Fruit fly (Drosophila melanogaster) whole organism, embryonic: ENCODE data around the gene Nab2.

ENCODE experiments used
- Bgb ChIP-seq: fragments of 200-800 bp; sonication (Bioruptor generic); IDR thresholded peaks from 2 replicates; pipeline ENCODE4 v1.3.6; 2022; ENCODE audit warnings: missing biosample characterization, missing genetic modification characterization; ENCODE audit not compliant: partially characterized antibody
- Bteb2 ChIP-seq: fragments of 200-800 bp; sonication (Bioruptor generic); optimal IDR thresholded peaks from 2 replicates; lab custom pipeline; 2016; ENCODE audit warnings: missing biosample characterization, missing genetic modification characterization
- CG10462 ChIP-seq: fragments of 200-800 bp; sonication (Bioruptor generic); optimal IDR thresholded peaks from 2 replicates; lab custom pipeline; 2016; ENCODE audit warnings: missing biosample characterization, missing genetic modification characterization
- CG14050 ChIP-seq: fragments of 200-800 bp; sonication (Bioruptor generic); IDR thresholded peaks from 3 replicates; pipeline ENCODE4 v1.3.6; 2022; ENCODE audit warnings: missing biosample characterization, missing genetic modification characterization
- CG14710 ChIP-seq: fragments of 200-800 bp; sonication (Bioruptor generic); optimal IDR thresholded peaks from 3 replicates; lab custom pipeline; 2019; ENCODE audit warnings: missing biosample characterization, mild to moderate bottlenecking, missing genetic modification characterization, moderate library complexity
- CG15269 ChIP-seq: fragments of 200-800 bp; sonication (Bioruptor generic); optimal IDR thresholded peaks from 2 replicates; lab custom pipeline; 2018; ENCODE audit warnings: missing biosample characterization, mild to moderate bottlenecking, missing genetic modification characterization, moderate library complexity
- CG15479 ChIP-seq: fragments of 200-800 bp; sonication (Bioruptor generic); optimal IDR thresholded peaks from 3 replicates; lab custom pipeline; 2019; ENCODE audit warnings: missing biosample characterization, mild to moderate bottlenecking, missing genetic modification characterization, moderate library complexity
- CG15514 ChIP-seq: fragments of 200-800 bp; sonication (Bioruptor generic); optimal IDR thresholded peaks from 3 replicates; lab custom pipeline; 2017; ENCODE audit warnings: missing biosample characterization, missing genetic modification characterization, mild to moderate bottlenecking, moderate library complexity, missing genetic modification reagents
- CG15601 ChIP-seq: fragments of 200-800 bp; sonication (Bioruptor generic); optimal IDR thresholded peaks from 3 replicates; lab custom pipeline; 2019; ENCODE audit warnings: missing biosample characterization, mild to moderate bottlenecking, missing genetic modification characterization, moderate library complexity
- CG31388 ChIP-seq: fragments of 200-800 bp; sonication (Bioruptor generic); optimal IDR thresholded peaks from 2 replicates; lab custom pipeline; 2016; ENCODE audit warnings: missing biosample characterization, missing genetic modification characterization
- CG31441 ChIP-seq: fragments of 200-800 bp; sonication (Bioruptor generic); IDR thresholded peaks from 2 replicates; pipeline ENCODE4 v1.3.6; 2022; ENCODE audit warnings: missing biosample characterization, missing genetic modification characterization
- CG4360 ChIP-seq: fragments of 200-800 bp; sonication (Bioruptor generic); IDR thresholded peaks from 2 replicates; pipeline ENCODE4 v1.3.6; 2022; ENCODE audit warnings: missing biosample characterization, missing genetic modification characterization
- CG9609 ChIP-seq: fragments of 200-800 bp; sonication (Bioruptor generic); optimal IDR thresholded peaks from 3 replicates; lab custom pipeline; 2016; ENCODE audit warnings: missing biosample characterization, missing genetic modification characterization
- CG9876 ChIP-seq: fragments of 200-800 bp; sonication (Bioruptor generic); optimal IDR thresholded peaks from 2 replicates; lab custom pipeline; 2016; ENCODE audit warnings: missing biosample characterization, missing genetic modification characterization
- CHES-1-like ChIP-seq: fragments of 200-800 bp; sonication (Bioruptor generic); optimal IDR thresholded peaks from 2 replicates; lab custom pipeline; 2016; ENCODE audit warnings: missing biosample characterization, missing genetic modification characterization
- CTCF ChIP-seq: fragments of 200-800 bp; sonication (Bioruptor generic); optimal IDR thresholded peaks from 2 replicates; lab custom pipeline; 2017; ENCODE audit warnings: missing biosample characterization, mild to moderate bottlenecking, missing genetic modification characterization, moderate library complexity
- Eip74EF ChIP-seq, 2 experiments: fragments of 200-800 bp in 1 of 2; fragments of >200 bp in 1 of 2; sonication (Bioruptor generic) in 1 of 2; optimal IDR thresholded peaks; 2 replicates each; lab custom pipeline; 2017 to 2019; ENCODE audit warnings: missing biosample characterization in 2 of 2, missing genetic modification characterization in 2 of 2, mild to moderate bottlenecking in 1 of 2, moderate library complexity in 1 of 2
- H15 ChIP-seq: fragments of 200-800 bp; sonication (Bioruptor generic); IDR thresholded peaks from 3 replicates; pipeline ENCODE4 v1.3.6; 2022; ENCODE audit warnings: missing biosample characterization, missing genetic modification characterization
- Hey ChIP-seq: fragments of 200-800 bp; sonication (Bioruptor generic); optimal IDR thresholded peaks from 3 replicates; lab custom pipeline; 2018; ENCODE audit warnings: missing biosample characterization, mild to moderate bottlenecking, missing genetic modification characterization
- Hr78 ChIP-seq, 2 experiments: fragments of 200-800 bp in 1 of 2; fragments of >200 bp in 1 of 2; sonication (Bioruptor generic) in 1 of 2; optimal IDR thresholded peaks; 2 replicates each; lab custom pipeline; 2017 to 2019; ENCODE audit warnings: missing biosample characterization in 2 of 2, missing genetic modification characterization in 2 of 2, mild to moderate bottlenecking in 1 of 2, moderate library complexity in 1 of 2
- Lim3 ChIP-seq: fragments of 200-800 bp; sonication (Bioruptor generic); IDR thresholded peaks from 2 replicates; pipeline ENCODE4 v1.3.6; 2022; ENCODE audit warnings: missing biosample characterization, missing genetic modification characterization
- Mes4 ChIP-seq: fragments of 200-800 bp; sonication (Bioruptor generic); optimal IDR thresholded peaks from 2 replicates; lab custom pipeline; 2016; ENCODE audit warnings: missing biosample characterization, missing genetic modification characterization
- Poxn ChIP-seq: fragments of 200-800 bp; sonication (Bioruptor generic); IDR thresholded peaks from 2 replicates; pipeline ENCODE4 v1.3.6; 2022; ENCODE audit warnings: missing biosample characterization, missing genetic modification characterization
- Rx ChIP-seq: fragments of 200-800 bp; sonication (Bioruptor generic); IDR thresholded peaks from 2 replicates; pipeline ENCODE4 v1.3.6; 2022; ENCODE audit warnings: missing biosample characterization, missing genetic modification characterization
- TFAM ChIP-seq: fragments of 200-800 bp; sonication (Bioruptor generic); optimal IDR thresholded peaks from 2 replicates; lab custom pipeline; 2017; ENCODE audit warnings: missing biosample characterization, missing genetic modification characterization, inconsistent platforms
- Vsx1 ChIP-seq: fragments of 200-800 bp; sonication (Bioruptor generic); optimal IDR thresholded peaks from 2 replicates; lab custom pipeline; 2017; ENCODE audit warnings: missing biosample characterization, mild to moderate bottlenecking, missing genetic modification characterization, missing genetic modification reagents
- Xbp1 ChIP-seq: fragments of 200-800 bp; sonication (Bioruptor generic); optimal IDR thresholded peaks from 3 replicates; lab custom pipeline; 2016; ENCODE audit warnings: missing biosample characterization, mild to moderate bottlenecking, missing genetic modification characterization
- bsh ChIP-seq, 2 experiments: fragments of 200-800 bp; sonication (Bioruptor generic); optimal IDR thresholded peaks; 2 replicates each; lab custom pipeline; 2017 to 2018; ENCODE audit warnings: mild to moderate bottlenecking in 2 of 2, missing biosample characterization in 2 of 2, missing genetic modification characterization in 2 of 2, moderate library complexity in 1 of 2
- cad ChIP-seq: fragments of >200 bp; optimal IDR thresholded peaks from 2 replicates; lab custom pipeline; 2017; ENCODE audit warnings: missing biosample characterization, missing genetic modification characterization
- chif ChIP-seq, 2 experiments: fragments of 200-800 bp; sonication (Bioruptor generic); optimal IDR thresholded peaks; 3 replicates each; lab custom pipeline; 2016; ENCODE audit warnings: missing biosample characterization in 2 of 2, missing genetic modification characterization in 2 of 2
- da ChIP-seq: fragments of 200-800 bp; sonication (Bioruptor generic); optimal IDR thresholded peaks from 2 replicates; lab custom pipeline; 2016; ENCODE audit warnings: missing biosample characterization, missing genetic modification characterization
- dm ChIP-seq: fragments of 200-800 bp; sonication (Bioruptor generic); optimal IDR thresholded peaks from 3 replicates; lab custom pipeline; 2016; ENCODE audit warnings: missing biosample characterization, missing genetic modification characterization
- fd3F ChIP-seq: fragments of 200-800 bp; sonication (Bioruptor generic); optimal IDR thresholded peaks from 2 replicates; lab custom pipeline; 2018; ENCODE audit warnings: missing biosample characterization, mild to moderate bottlenecking, missing genetic modification characterization, moderate library complexity
- fd96Cb ChIP-seq: fragments of 200-800 bp; sonication (Bioruptor generic); optimal IDR thresholded peaks from 2 replicates; lab custom pipeline; 2018; ENCODE audit warnings: missing biosample characterization, mild to moderate bottlenecking, missing genetic modification characterization, moderate library complexity
- fru ChIP-seq: fragments of >200 bp; optimal IDR thresholded peaks from 2 replicates; lab custom pipeline; 2017
- ham ChIP-seq: fragments of 200-800 bp; sonication (Bioruptor generic); IDR thresholded peaks from 2 replicates; pipeline ENCODE4 v1.3.6; 2022; ENCODE audit warnings: missing biosample characterization, missing genetic modification characterization
- hbn ChIP-seq: fragments of 200-800 bp; sonication (Bioruptor generic); IDR thresholded peaks from 2 replicates; pipeline ENCODE4 v1.3.6; 2022; ENCODE audit warnings: missing biosample characterization, missing genetic modification characterization; ENCODE audit not compliant: partially characterized antibody
- insv ChIP-seq, 2 experiments: fragments of 200-800 bp; sonication (Bioruptor generic); optimal IDR thresholded peaks; 3 replicates each; lab custom pipeline; 2016 to 2018; ENCODE audit warnings: missing biosample characterization in 2 of 2, missing genetic modification characterization in 2 of 2
- lab ChIP-seq: fragments of 200-800 bp; sonication (Bioruptor generic); optimal IDR thresholded peaks from 3 replicates; lab custom pipeline; 2017; ENCODE audit warnings: missing biosample characterization, missing genetic modification characterization, mild to moderate bottlenecking, moderate library complexity, missing genetic modification reagents
- lmd ChIP-seq: fragments of 200-800 bp; sonication (Bioruptor generic); IDR thresholded peaks from 2 replicates; pipeline ENCODE4 v1.3.6; 2022; ENCODE audit warnings: missing biosample characterization, missing genetic modification characterization
- mam ChIP-seq: fragments of 200-800 bp; sonication (Bioruptor generic); optimal IDR thresholded peaks from 3 replicates; lab custom pipeline; 2016; ENCODE audit warnings: missing biosample characterization, missing genetic modification characterization
- nmo ChIP-seq: fragments of 200-800 bp; sonication (Bioruptor generic); optimal IDR thresholded peaks from 2 replicates; lab custom pipeline; 2018; ENCODE audit warnings: missing biosample characterization, mild to moderate bottlenecking, missing genetic modification characterization, moderate library complexity
- pan ChIP-seq, 4 experiments: fragments of >200 bp in 3 of 4; fragments of 200-800 bp in 1 of 4; sonication (Bioruptor generic) in 1 of 4; optimal IDR thresholded peaks in 3 of 4; IDR thresholded peaks in 1 of 4; 2 replicates each; pipeline versions ENCODE4 v1.3.6 to Lab custom; 2017 to 2022; ENCODE audit warnings: missing biosample characterization in 2 of 4, missing genetic modification characterization in 2 of 4, mixed read lengths in 1 of 4
- pb ChIP-seq: fragments of 200-800 bp; sonication (Bioruptor generic); optimal IDR thresholded peaks from 3 replicates; lab custom pipeline; 2016; ENCODE audit warnings: missing biosample characterization, missing genetic modification characterization
- toy ChIP-seq: fragments of 200-800 bp; sonication (Bioruptor generic); IDR thresholded peaks from 2 replicates; pipeline ENCODE4 v1.3.6; 2022; ENCODE audit warnings: missing biosample characterization, missing genetic modification characterization

Nab2 gene

DNA sequence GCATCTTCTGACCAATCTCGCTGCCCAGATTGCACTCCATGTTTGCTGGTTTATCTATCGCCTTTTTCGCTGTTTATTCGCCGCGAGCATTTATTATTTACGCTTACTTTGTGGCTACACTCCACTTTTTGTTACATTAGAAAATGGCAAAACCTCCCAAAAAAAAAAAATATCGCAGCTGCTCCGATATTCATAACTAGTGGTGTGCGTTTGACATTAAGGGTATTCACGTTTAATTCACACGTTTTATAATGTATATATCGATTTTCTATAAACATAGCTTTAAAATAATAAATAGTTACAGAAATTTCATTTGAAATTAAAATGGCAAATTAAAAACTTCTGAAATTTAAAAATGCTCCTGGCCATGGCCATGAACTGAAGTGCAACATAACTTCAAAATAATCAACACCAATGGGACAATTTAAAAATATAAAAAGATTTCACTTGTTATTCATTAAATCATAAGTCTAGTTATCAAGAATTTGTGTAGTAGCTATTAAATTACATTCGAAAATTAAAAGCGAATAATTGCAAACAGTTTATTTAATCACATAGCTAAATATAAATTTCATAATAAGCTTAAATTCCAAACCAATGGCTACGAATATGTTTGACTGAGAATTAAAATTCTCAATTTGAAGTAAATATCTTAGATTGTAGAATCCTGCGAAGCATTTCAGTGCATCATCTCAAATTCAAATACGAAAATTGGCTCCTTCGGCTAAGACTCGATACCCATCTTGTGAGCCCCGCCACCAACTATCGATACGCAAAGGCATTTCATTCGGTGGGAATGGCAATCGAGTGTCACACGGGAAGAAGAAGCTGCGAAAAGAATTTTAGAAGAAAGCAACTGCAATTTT lies at the start of gene Nab2, which contains the start of gene BRWD3 (continued):
- no peak for TF ChIP-seq Eip74EF (GFP tag; optimal IDR thresholded peaks at IDR 0.05; lab: Kevin White, UChicago)
- no peak for TF ChIP-seq CG15601 (tag; lab: Kevin White, UChicago)
- no peak for TF ChIP-seq H15 (GFP tag; lab: Robert Waterston, UW)
- TF ChIP-seq CG31441 (GFP tag; lab: Robert Waterston, UW), result no peak
- no peak for TF ChIP-seq Mes4 (GFP tag; lab: Kevin White, UChicago)
- no peak for TF ChIP-seq CG10462
- peak; percentile 22; the same call in 1 of the 2 replicates for TF ChIP-seq Rx
- TF ChIP-seq CG15479, result no peak
- no peak for TF ChIP-seq CG9876
- TF ChIP-seq pan (optimal IDR thresholded peaks at IDR 0.05; lab: Kevin White, UChicago), result no peak
- peak in 1 of 2 experiments; percentile 31 for TF ChIP-seq pan (GFP tag; optimal IDR thresholded peaks at IDR 0.05 in 1 of 2, IDR thresholded peaks at IDR 0.05 in 1 of 2)
- no peak for TF ChIP-seq Hr78 (GFP tag; optimal IDR thresholded peaks at IDR 0.05; lab: Kevin White, UChicago)
- no peak for TF ChIP-seq dm (GFP tag; lab: Kevin White, UChicago)
- peak; percentile 64 for TF ChIP-seq CG14710 (tag; lab: Kevin White, UChicago)
- no peak for TF ChIP-seq Hey (tag; lab: Kevin White, UChicago)
- TF ChIP-seq mam (GFP tag; lab: Kevin White, UChicago), result peak; percentile 17
- no peak for TF ChIP-seq CHES-1-like
- TF ChIP-seq CG4360 (GFP tag; lab: Robert Waterston, UW), result no peak
- peak; percentile 81 for TF ChIP-seq Bgb (GFP tag; lab: Robert Waterston, UW)
- peak; percentile 10 for TF ChIP-seq Bteb2
- TF ChIP-seq ham (GFP tag; lab: Robert Waterston, UW), result no peak
- no peak for TF ChIP-seq insv (GFP tag; optimal IDR thresholded peaks at IDR 0.05; lab: Kevin White, UChicago)
- TF ChIP-seq lab (GFP tag; lab: Kevin White, UChicago), result no peak
- TF ChIP-seq CTCF (GFP tag; lab: Kevin White, UChicago), result no peak
- TF ChIP-seq fru, result no peak
- peak in 1 of 2 experiments; percentile 6 for TF ChIP-seq chif (GFP tag; optimal IDR thresholded peaks at IDR 0.05; lab: Kevin White, UChicago)
- no peak for TF ChIP-seq CG9609 (GFP tag; lab: Kevin White, UChicago)
- TF ChIP-seq hbn (GFP tag; lab: Robert Waterston, UW), result peak; percentile 54
- no peak for TF ChIP-seq pb (GFP tag; lab: Kevin White, UChicago)
- no peak for TF ChIP-seq cad
- TF ChIP-seq Xbp1 (GFP tag; lab: Kevin White, UChicago), result peak; percentile 58
- TF ChIP-seq Poxn, result no peak
- no peak for TF ChIP-seq bsh (GFP tag; optimal IDR thresholded peaks at IDR 0.05; lab: Kevin White, UChicago)
- TF ChIP-seq CG14050 (GFP tag; lab: Robert Waterston, UW), result no peak
- no peak for TF ChIP-seq CG15269 (tag; lab: Kevin White, UChicago)
- no peak for TF ChIP-seq da (GFP tag; lab: Kevin White, UChicago)
- TF ChIP-seq Vsx1, result no peak
- TF ChIP-seq fd96Cb, result peak; percentile 21
- peak; percentile 70 for TF ChIP-seq nmo (GFP tag; lab: Kevin White, UChicago)
- TF ChIP-seq CG15514 (GFP tag; lab: Kevin White, UChicago), result peak; percentile 34
- TF ChIP-seq CG31388 (GFP tag; lab: Kevin White, UChicago), result no peak
- TF ChIP-seq fd3F (GFP tag; lab: Kevin White, UChicago), result peak; percentile 22
- peak; percentile 22; the same call in 1 of the 2 replicates for TF ChIP-seq lmd (GFP tag; lab: Robert Waterston, UW)
- no peak for TF ChIP-seq Lim3 (GFP tag; lab: Robert Waterston, UW)
- TF ChIP-seq toy (GFP tag; lab: Robert Waterston, UW), result no peak
- no peak for TF ChIP-seq TFAM
